Worm (Caenorhabditis elegans): ENCODE data around the gene eor-2.

eor-2 gene

ce11 chrX:14649224-14649623 is 46.4 kb downstream of the eor-2 start:
- TF ChIP-seq mep-1 (tag; optimal IDR thresholded peaks at IDR 0.05) = peak; percentile 16
- TF ChIP-seq sem-2 (GFP tag; optimal IDR thresholded peaks at IDR 0.05) = no peak
- TF ChIP-seq cnd-1 (tag; optimal IDR thresholded peaks at IDR 0.05) = peak; percentile 18
- TF ChIP-seq ces-1 (GFP tag; optimal IDR thresholded peaks at IDR 0.05) = peak; percentile 100

ce11 chrX:14652058-14652457 is 49.2 kb downstream of the eor-2 start:
- TF ChIP-seq ces-1 (GFP tag; optimal IDR thresholded peaks at IDR 0.05) (peak; percentile 92), nhr-237 (tag; optimal IDR thresholded peaks at IDR 0.05) (no peak), tbx-8 (GFP tag; optimal IDR thresholded peaks at IDR 0.05) (no peak)

- TF ChIP-seq unc-120 (tag; optimal IDR thresholded peaks at IDR 0.05; ENCODE audit: poor library complexity, severe bottlenecking) (peak; percentile 78), unc-62 (GFP tag; optimal IDR thresholded peaks at IDR 0.05) (peak; percentile 78), ces-1 (GFP tag; optimal IDR thresholded peaks at IDR 0.05) (peak; percentile 27), zip-8 (tag; optimal IDR thresholded peaks at IDR 0.05) (no peak), hlh-1 (tag; optimal IDR thresholded peaks at IDR 0.05) (peak; percentile 99), snpc-4 (tag; optimal IDR thresholded peaks at IDR 0.05) (no peak), nhr-28 (tag; optimal IDR thresholded peaks at IDR 0.05) (no peak), mab-5 (tag; optimal IDR thresholded peaks at IDR 0.05) (peak; percentile 25), sem-2 (GFP tag; optimal IDR thresholded peaks at IDR 0.05) (no peak)
Observed at ce11 chrX:14653486-14653885, 50.7 kb downstream of the eor-2 start.

ce11 chrX:14654668-14655067 is 51.9 kb downstream of the eor-2 start, which contains the start of gene syg-2:
syg-2 (plus strand) TSS chrX:14654968.
- TF ChIP-seq elt-3 (tag; optimal IDR thresholded peaks at IDR 0.05) (no peak), snpc-4 (tag; optimal IDR thresholded peaks at IDR 0.05) (no peak), unc-120 (tag; optimal IDR thresholded peaks at IDR 0.05; ENCODE audit: poor library complexity, severe bottlenecking) (no peak), ces-1 (GFP tag; optimal IDR thresholded peaks at IDR 0.05) (no peak), nhr-2 (tag; optimal IDR thresholded peaks at IDR 0.05) (no peak), ham-2 (GFP tag; optimal IDR thresholded peaks at IDR 0.05) (no peak), ztf-11 (tag; optimal IDR thresholded peaks at IDR 0.05) (no peak), zip-8 (tag; optimal IDR thresholded peaks at IDR 0.05) (no peak), sem-2 (GFP tag; optimal IDR thresholded peaks at IDR 0.05) (no peak), lin-32 (GFP tag; optimal IDR thresholded peaks at IDR 0.05) (no peak), hlh-1 (tag; optimal IDR thresholded peaks at IDR 0.05) (no peak), bed-3 (GFP tag; optimal IDR thresholded peaks at IDR 0.05) (no peak), ceh-83 (GFP tag; optimal IDR thresholded peaks at IDR 0.05) (no peak), elt-1 (tag; optimal IDR thresholded peaks at IDR 0.05; ENCODE audit: borderline replicate concordance, insufficient read depth) (no peak)

ce11 chrX:14657445-14657844 is 54.6 kb downstream of the eor-2 start:
- TF ChIP-seq lsy-2 (tag; optimal IDR thresholded peaks at IDR 0.05) = no peak
- TF ChIP-seq zip-8 (tag; optimal IDR thresholded peaks at IDR 0.05) = no peak
- TF ChIP-seq lin-32 (GFP tag; optimal IDR thresholded peaks at IDR 0.05) = no peak
- no peak for TF ChIP-seq unc-39 (tag; optimal IDR thresholded peaks at IDR 0.05)
- TF ChIP-seq flh-1 (GFP tag; optimal IDR thresholded peaks at IDR 0.05) = no peak
